Worm (Caenorhabditis elegans): Measurements from ENCODE around the gene lys-8.

lys-8 gene

ce11 chrII:5543476-5544144, 42.4 kb upstream of the lys-8 start (continued):
- TF ChIP-seq F37B4.10 (GFP tag; IDR thresholded peaks at IDR 0.05) (peak; percentile 92; the same call in 1 of the 2 replicates), F39B2.1 (GFP tag; IDR thresholded peaks at IDR 0.05) (peak; percentile 8; the same call in 1 of the 2 replicates), xnd-1 (tag; optimal IDR thresholded peaks at IDR 0.05) (peak; percentile 15), cebp-1 (GFP tag; IDR thresholded peaks at IDR 0.05) (peak; percentile 69), cebp-1 (tag; optimal IDR thresholded peaks at IDR 0.05) (peak; percentile 95), rcor-1 (GFP tag; IDR thresholded peaks at IDR 0.05) (peak; percentile 92), attf-6 (GFP tag; IDR thresholded peaks at IDR 0.05) (peak; percentile 100), cebp-2 (GFP tag; IDR thresholded peaks at IDR 0.05) (peak; percentile 83; the same call in 1 of the 2 replicates), ceh-91 (GFP tag; IDR thresholded peaks at IDR 0.05) (peak; percentile 48; the same call in 1 of the 2 replicates), ceh-40 (GFP tag; IDR thresholded peaks at IDR 0.05) (0 out of 2 replicates have a peak, but pooled peaks have one; percentile 79), F22D6.2 (tag; optimal IDR thresholded peaks at IDR 0.05) (peak; percentile 84), T26A5.8 (tag; optimal IDR thresholded peaks at IDR 0.05) (peak; percentile 40), D2030.7 (GFP tag; IDR thresholded peaks at IDR 0.05) (peak; percentile 78), ztf-25 (GFP tag; IDR thresholded peaks at IDR 0.05) (no peak), rpc-1 (optimal IDR thresholded peaks at IDR 0.05) (peak; percentile 8), rpc-1 (tag; optimal IDR thresholded peaks at IDR 0.05) (peak; percentile 5), Y53F4B.3 (GFP tag; IDR thresholded peaks at IDR 0.05) (no peak), C17E4.6 (GFP tag; IDR thresholded peaks at IDR 0.05) (peak; percentile 85), B0336.3 (GFP tag; IDR thresholded peaks at IDR 0.05) (peak; percentile 98), let-526 (GFP tag; IDR thresholded peaks at IDR 0.05) (peak; percentile 94), attf-3 (GFP tag; conservative IDR thresholded peaks at IDR 0.05) (peak; percentile 81), ccch-3 (GFP tag; optimal IDR thresholded peaks at IDR 0.05) (peak; percentile 81), nhr-179 (tag; optimal IDR thresholded peaks at IDR 0.05) (peak; percentile 54), zim-3 (tag; optimal IDR thresholded peaks at IDR 0.05) (peak; percentile 91), lag-1 (GFP tag; IDR thresholded peaks at IDR 0.05) (peak; percentile 75; the same call in 1 of the 2 replicates), B0019.2 (GFP tag; conservative IDR thresholded peaks at IDR 0.05) (no peak), unc-62 (GFP tag; optimal IDR thresholded peaks at IDR 0.05) (peak; percentile 23), ceh-79 (tag; optimal IDR thresholded peaks at IDR 0.05) (peak; percentile 95), F57C9.4 (tag; optimal IDR thresholded peaks at IDR 0.05) (peak; percentile 95), B0035.1 (tag; optimal IDR thresholded peaks at IDR 0.05) (peak; percentile 94), dpff-1 (tag; optimal IDR thresholded peaks at IDR 0.05) (peak; percentile 97), dox-1 (GFP tag; IDR thresholded peaks at IDR 0.05) (peak; percentile 97), K11D2.4 (GFP tag; IDR thresholded peaks at IDR 0.05) (peak; percentile 95), repo-1 (tag; optimal IDR thresholded peaks at IDR 0.05) (peak; percentile 98), F55B11.4 (tag; optimal IDR thresholded peaks at IDR 0.05; ENCODE audit: borderline replicate concordance, insufficient read depth) (no peak), hmg-20 (GFP tag; IDR thresholded peaks at IDR 0.05) (peak; percentile 93), nfya-1 (tag; optimal IDR thresholded peaks at IDR 0.05; ENCODE audit: borderline replicate concordance, insufficient read depth) (no peak), madf-8 (GFP tag; conservative IDR thresholded peaks at IDR 0.05) (peak; percentile 49)

- TF ChIP-seq hmg-20 (GFP tag; IDR thresholded peaks at IDR 0.05) (0 out of 2 replicates have a peak, but pooled peaks have one; percentile 27), lin-54 (GFP tag; optimal IDR thresholded peaks at IDR 0.05) (peak; percentile 25), sea-2 (GFP tag; IDR thresholded peaks at IDR 0.05) (no peak), attf-5 (GFP tag; optimal IDR thresholded peaks at IDR 0.05) (peak; percentile 34), D2030.7 (GFP tag; IDR thresholded peaks at IDR 0.05) (no peak), athp-1 (tag; optimal IDR thresholded peaks at IDR 0.05) (no peak), K11D2.4 (GFP tag; IDR thresholded peaks at IDR 0.05) (peak; percentile 62; the same call in 1 of the 2 replicates), ceh-27 (GFP tag; optimal IDR thresholded peaks at IDR 0.05) (peak; percentile 50), bed-2 (GFP tag; IDR thresholded peaks at IDR 0.05) (no peak), madf-8 (GFP tag; conservative IDR thresholded peaks at IDR 0.05) (no peak), dox-1 (GFP tag; IDR thresholded peaks at IDR 0.05) (peak; percentile 14; the same call in 1 of the 2 replicates), hmg-1.2 (GFP tag; IDR thresholded peaks at IDR 0.05) (peak; percentile 53), F10E7.11 (tag; optimal IDR thresholded peaks at IDR 0.05) (no peak), F33H1.4 (GFP tag; IDR thresholded peaks at IDR 0.05) (no peak), rcor-1 (GFP tag; IDR thresholded peaks at IDR 0.05) (peak; percentile 31; the same call in 1 of the 2 replicates), ZK185.1 (tag; optimal IDR thresholded peaks at IDR 0.05; ENCODE audit: poor library complexity, severe bottlenecking) (peak; percentile 18), ztf-28 (GFP tag; IDR thresholded peaks at IDR 0.05) (no peak), ccch-3 (GFP tag; optimal IDR thresholded peaks at IDR 0.05) (no peak)
These were observed 41.8 kb upstream of the lys-8 start for ce11 chrII:5544145-5544515.
